Worm (Caenorhabditis elegans) whole organism, L3 larva: Measurements from ENCODE around the gene nstp-2.
"Not testable (repeated sequence)": the region's sequence is repeated elsewhere in the genome, so short reads cannot be mapped to it uniquely, and the experiment has no call there.

Source experiments
- aly-2 ChIP-seq: fragments of 150-350 bp; optimal IDR thresholded peaks from 2 replicates; lab custom pipeline; 2014; ENCODE audit warnings: missing biosample characterization, missing genetic modification characterization
- ama-1 ChIP-seq: fragments of 150-350 bp; optimal IDR thresholded peaks from 2 replicates; lab custom pipeline; 2018
- ceh-16 ChIP-seq: sonication (generic microtip); optimal IDR thresholded peaks from 2 replicates; lab custom pipeline; 2017; ENCODE audit warnings: missing biosample characterization, missing genetic modification characterization
- ceh-82 ChIP-seq: fragments of 150-350 bp; optimal IDR thresholded peaks from 2 replicates; lab custom pipeline; 2014; ENCODE audit warnings: missing biosample characterization, missing genetic modification characterization
- elt-2 ChIP-seq: sonication (generic microtip); optimal IDR thresholded peaks from 2 replicates; lab custom pipeline; 2016; ENCODE audit warnings: missing genetic modification reagents, mild to moderate bottlenecking, missing genetic modification characterization, missing compliant biosample characterization
- fkh-10 ChIP-seq: sonication (generic microtip); optimal IDR thresholded peaks from 2 replicates; lab custom pipeline; 2017; ENCODE audit warnings: missing biosample characterization, missing genetic modification reagents, missing genetic modification characterization
- mdl-1 ChIP-seq: fragments of 150-350 bp; optimal IDR thresholded peaks from 2 replicates; lab custom pipeline; 2014; ENCODE audit warnings: missing biosample characterization, missing genetic modification characterization
- nhr-77 ChIP-seq: fragments of 150-350 bp; optimal IDR thresholded peaks from 2 replicates; lab custom pipeline; 2014; ENCODE audit warnings: missing biosample characterization, missing genetic modification characterization
- pha-4 ChIP-seq: fragments of 150-350 bp; optimal IDR thresholded peaks from 2 replicates; lab custom pipeline; 2014; ENCODE audit warnings: missing biosample characterization, missing genetic modification reagents, missing genetic modification characterization
- snpc-4 ChIP-seq: fragments of 150-350 bp; optimal IDR thresholded peaks from 2 replicates; lab custom pipeline; 2014; ENCODE audit warnings: missing biosample characterization, missing genetic modification characterization

DNA sequence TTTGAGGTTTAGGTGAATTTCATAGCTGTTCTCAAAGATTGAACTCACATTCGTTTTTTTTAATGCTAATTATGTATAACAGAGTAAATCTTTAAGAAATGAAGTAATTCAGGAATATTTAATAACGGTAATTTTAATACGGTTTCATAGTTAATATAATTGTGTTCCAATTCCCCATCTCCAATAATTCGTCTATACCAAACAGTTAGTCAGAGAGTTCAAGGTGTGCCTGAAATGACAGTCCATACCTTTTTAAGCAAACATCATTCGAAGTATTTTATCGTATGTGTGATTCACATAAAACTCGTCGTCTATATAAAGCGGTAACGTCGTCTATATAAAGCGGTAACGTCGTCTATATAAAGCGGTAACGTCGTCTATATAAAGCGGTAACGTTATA, 7.2 kb downstream of the nstp-2 start, which contains the start of gene nspb-5:
- not testable (repeated sequence) for TF ChIP-seq mdl-1 (tag; lab: Kevin White, UChicago); snpc-4; ceh-16; aly-2 (tag; lab: Kevin White, UChicago); nhr-77 (tag; lab: Kevin White, UChicago); pha-4 (tag; lab: Kevin White, UChicago); fkh-10 (GFP tag; lab: Kevin White, UChicago); elt-2; ceh-82 (tag; lab: Kevin White, UChicago); ama-1 (lab: Kevin White, UChicago)
